Fruit fly (Drosophila melanogaster): ENCODE measurements around the gene Scamp.

- TF ChIP-seq ovo (GFP tag; optimal IDR thresholded peaks at IDR 0.05) (no peak), Mnt (GFP tag; optimal IDR thresholded peaks at IDR 0.05) (no peak), CG14711 (tag; optimal IDR thresholded peaks at IDR 0.05) (no peak), tj (GFP tag; optimal IDR thresholded peaks at IDR 0.05) (no peak), CG7101 (tag; optimal IDR thresholded peaks at IDR 0.05) (no peak), CG12768 (GFP tag; optimal IDR thresholded peaks at IDR 0.05) (no peak), CG33017 (tag; optimal IDR thresholded peaks at IDR 0.05) (no peak), kay (GFP tag; ENCODE audit: borderline replicate concordance) (no peak), CG5204 (GFP tag; optimal IDR thresholded peaks at IDR 0.05) (no peak), pad (GFP tag; optimal IDR thresholded peaks at IDR 0.05) (no peak), CG11617 (GFP tag; optimal IDR thresholded peaks at IDR 0.05) (no peak), Hr96 (GFP tag; optimal IDR thresholded peaks at IDR 0.05) (no peak), Crg-1 (GFP tag; optimal IDR thresholded peaks at IDR 0.05) (no peak), CG1620 (GFP tag; optimal IDR thresholded peaks at IDR 0.05) (no peak)
These were observed 8.4 kb downstream of the Scamp start, which contains the start of gene Cngl for dm6 chrX:15441245-15441644.

Data from whole organism, adult.